Worm (Caenorhabditis elegans) whole organism, L2 larva: Measurements from ENCODE around the gene D2062.1.

Source experiments
- Y55F3AM.14 ChIP-seq: fragments of 200-800 bp; sonication (Bioruptor generic); optimal IDR thresholded peaks from 2 replicates; lab custom pipeline; 2018; ENCODE audit warnings: mild to moderate bottlenecking, missing genetic modification characterization, missing compliant biosample characterization
- ama-1 ChIP-seq: fragments of 150-350 bp; optimal IDR thresholded peaks from 2 replicates; lab custom pipeline; 2018; ENCODE audit warnings: inconsistent platforms
- egl-27 ChIP-seq: sonication (generic microtip); optimal IDR thresholded peaks from 3 replicates; lab custom pipeline; 2017; ENCODE audit warnings: missing biosample characterization, missing genetic modification reagents, missing genetic modification characterization
- mab-5 ChIP-seq: fragments of 150-350 bp; optimal IDR thresholded peaks from 2 replicates; lab custom pipeline; 2014; ENCODE audit warnings: missing biosample characterization, missing genetic modification characterization
- nhr-10 ChIP-seq: sonication (generic microtip); optimal IDR thresholded peaks from 2 replicates; lab custom pipeline; 2017; ENCODE audit warnings: missing biosample characterization, missing genetic modification characterization
- nhr-23 ChIP-seq: fragments of 150-350 bp; optimal IDR thresholded peaks from 2 replicates; lab custom pipeline; 2014; ENCODE audit warnings: missing biosample characterization, missing genetic modification reagents, missing genetic modification characterization
- nhr-77 ChIP-seq: fragments of 150-350 bp; optimal IDR thresholded peaks from 2 replicates; lab custom pipeline; 2014; ENCODE audit warnings: missing biosample characterization, missing genetic modification characterization
- snpc-4 ChIP-seq: fragments of 150-350 bp; optimal IDR thresholded peaks from 2 replicates; lab custom pipeline; 2014; ENCODE audit warnings: missing biosample characterization, missing genetic modification characterization
- unc-62 ChIP-seq: fragments of 150-350 bp; optimal IDR thresholded peaks from 2 replicates; lab custom pipeline; 2014; ENCODE audit warnings: missing biosample characterization, missing genetic modification reagents, missing genetic modification characterization
- zag-1 ChIP-seq: fragments of 150-350 bp; optimal IDR thresholded peaks from 2 replicates; lab custom pipeline; 2014; ENCODE audit warnings: missing biosample characterization, missing genetic modification characterization

DNA sequence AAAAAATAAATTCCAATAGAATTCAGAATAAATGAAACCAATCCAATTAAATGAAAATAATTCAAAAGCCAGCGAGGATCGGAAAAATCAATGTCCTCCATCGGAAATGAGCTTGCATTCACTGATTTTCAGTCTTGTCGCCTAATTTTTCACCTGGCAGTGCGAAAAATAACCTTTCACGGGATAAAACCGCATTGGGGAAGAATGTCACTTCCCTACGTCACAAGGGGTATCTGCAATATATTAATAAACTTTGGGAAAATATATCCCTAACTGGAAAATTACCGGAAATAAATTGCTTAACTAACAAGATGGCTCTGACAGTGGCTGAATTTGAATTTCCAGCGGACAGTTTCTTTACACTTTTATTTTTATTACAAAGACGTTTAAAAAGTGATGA is 25.9 kb upstream of the D2062.1 start, which contains the start of gene sri-77:
- TF ChIP-seq mab-5 (no peak), egl-27 (no peak), nhr-23 (tag; lab: Kevin White, UChicago) (no peak), ama-1 (lab: Kevin White, UChicago) (no peak), unc-62 (GFP tag; lab: Kevin White, UChicago) (no peak), nhr-10 (tag; lab: Kevin White, UChicago) (no peak), zag-1 (no peak), snpc-4 (no peak), nhr-77 (tag; lab: Kevin White, UChicago) (no peak), Y55F3AM.14 (GFP tag; lab: Kevin White, UChicago) (no peak)
